Fruit fly (Drosophila melanogaster) whole organism: ENCODE measurements around the gene CrebB.

Experiments
- Dll ChIP-seq: fragments of >200 bp; optimal IDR thresholded peaks from 2 replicates; lab custom pipeline; 2017
- pan ChIP-seq: fragments of >200 bp; optimal IDR thresholded peaks from 2 replicates; lab custom pipeline; 2017
- psq ChIP-seq: fragments of >200 bp; optimal IDR thresholded peaks from 2 replicates; lab custom pipeline; 2017

DNA sequence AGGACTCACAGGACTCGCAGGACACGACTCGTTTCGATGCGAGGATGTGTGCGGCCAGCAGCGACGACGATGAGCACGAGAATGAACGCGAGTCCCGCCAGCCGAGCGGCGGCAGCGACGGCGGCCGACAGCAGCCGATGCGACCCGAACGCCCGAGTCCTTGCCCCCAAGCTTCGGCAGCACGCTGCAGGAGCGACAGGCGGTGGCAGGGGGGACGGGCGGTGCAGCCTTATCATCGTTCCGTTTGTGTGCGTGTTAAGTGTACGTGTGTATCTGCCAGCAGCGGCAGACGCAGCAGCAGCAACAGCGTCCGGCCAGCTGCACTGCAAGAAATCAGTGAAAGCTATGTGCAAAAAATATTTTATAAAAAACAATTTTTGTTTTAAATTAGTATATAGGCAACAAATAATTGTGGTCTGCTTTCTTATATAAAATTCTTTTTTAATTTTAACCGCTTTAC, 10.0 kb upstream of the CrebB start, which contains the start of gene kairos:
- TF ChIP-seq pan (lab: Kevin White, UChicago) (no peak), Dll (lab: Kevin White, UChicago) (no peak), psq (no peak)
